Worm (Caenorhabditis elegans) whole organism, midembryonic: ENCODE measurements around the gene fbxa-19.

Experiments
- T22C8.4 ChIP-seq: fragments of 200-800 bp; sonication (Bioruptor generic); IDR thresholded peaks from 2 replicates; pipeline ENCODE4 v1.3.6; 2022; ENCODE audit warnings: missing genetic modification characterization, missing compliant biosample characterization
- cog-1 ChIP-seq: sonication (generic microtip); optimal IDR thresholded peaks from 2 replicates; lab custom pipeline; 2016; ENCODE audit warnings: missing genetic modification characterization, missing compliant biosample characterization
- flt-1 ChIP-seq: fragments of 200-800 bp; sonication (Bioruptor generic); IDR thresholded peaks from 2 replicates; pipeline ENCODE4 v1.3.6; 2022; ENCODE audit warnings: missing genetic modification characterization, missing compliant biosample characterization
- klf-2 ChIP-seq: fragments of 200-800 bp; sonication (Bioruptor generic); conservative IDR thresholded peaks from 2 replicates; pipeline ENCODE4 v1.3.6; 2022; ENCODE audit warnings: missing genetic modification reagents, missing genetic modification characterization, missing compliant biosample characterization
- med-1 ChIP-seq: sonication (generic microtip); optimal IDR thresholded peaks from 2 replicates; lab custom pipeline; 2017; ENCODE audit warnings: missing genetic modification characterization, mild to moderate bottlenecking, missing compliant biosample characterization, antibody characterized with exemption, missing genetic modification reagents; ENCODE audit not compliant: insufficient read depth
- ref-1 ChIP-seq: fragments of 200-800 bp; sonication (Bioruptor generic); conservative IDR thresholded peaks from 2 replicates; pipeline ENCODE4 v1.3.6; 2022; ENCODE audit warnings: missing genetic modification reagents, missing genetic modification characterization, missing compliant biosample characterization
- tab-1 ChIP-seq: fragments of 200-800 bp; sonication (Bioruptor generic); IDR thresholded peaks from 2 replicates; pipeline ENCODE4 v1.3.6; 2022; ENCODE audit warnings: missing genetic modification characterization, missing compliant biosample characterization
- ztf-23 ChIP-seq: fragments of 200-800 bp; sonication (Bioruptor generic); IDR thresholded peaks from 2 replicates; pipeline ENCODE4 v1.3.6; 2022; ENCODE audit warnings: missing genetic modification reagents, missing genetic modification characterization, missing compliant biosample characterization
- ztf-29 ChIP-seq: fragments of 200-800 bp; sonication (Bioruptor generic); IDR thresholded peaks from 2 replicates; pipeline ENCODE4 v1.3.6; 2022; ENCODE audit warnings: missing genetic modification reagents, missing genetic modification characterization, missing compliant biosample characterization

ce11 chrIII:1331894-1332293 lies 16.7 kb downstream of the fbxa-19 start, which contains the start of gene Y82E9BL.19:
- TF ChIP-seq klf-2 (GFP tag; lab: Robert Waterston, UW) (no peak), flt-1 (no peak), ztf-23 (GFP tag; lab: Robert Waterston, UW) (no peak), ztf-29 (GFP tag; lab: Robert Waterston, UW) (no peak), med-1 (GFP tag; lab: Kevin White, UChicago) (no peak), cog-1 (tag; lab: Kevin White, UChicago) (no peak), T22C8.4 (GFP tag; lab: Robert Waterston, UW) (no peak), tab-1 (GFP tag; lab: Robert Waterston, UW) (no peak), ref-1 (GFP tag; lab: Robert Waterston, UW) (no peak)
